Fruit fly (Drosophila melanogaster) whole organism, embryonic: ENCODE results near the gene Cyp313b1.

Source experiments
- Aef1 ChIP-seq: fragments of 200-800 bp; sonication (Bioruptor generic); IDR thresholded peaks from 3 replicates; pipeline ENCODE4 v1.3.6; 2022; ENCODE audit warnings: missing biosample characterization, missing genetic modification characterization
- Asciz ChIP-seq: fragments of 200-800 bp; sonication (Bioruptor generic); optimal IDR thresholded peaks from 2 replicates; lab custom pipeline; 2017; ENCODE audit warnings: missing biosample characterization, mild to moderate bottlenecking, missing genetic modification characterization, missing genetic modification reagents
- Awh ChIP-seq: fragments of 200-800 bp; sonication (Bioruptor generic); IDR thresholded peaks from 2 replicates; pipeline ENCODE4, ENCODE4 v1.3.6; 2022; ENCODE audit warnings: missing biosample characterization, missing genetic modification characterization
- Blimp-1 ChIP-seq: fragments of 200-800 bp; sonication (Bioruptor generic); optimal IDR thresholded peaks from 3 replicates; lab custom pipeline; 2018; ENCODE audit warnings: missing biosample characterization, missing genetic modification characterization, mild to moderate bottlenecking, moderate library complexity, missing genetic modification reagents
- C15 ChIP-seq: fragments of 200-800 bp; sonication (Bioruptor generic); IDR thresholded peaks from 3 replicates; pipeline ENCODE4 v1.3.6; 2022; ENCODE audit warnings: missing biosample characterization, missing genetic modification characterization
- CG10209 ChIP-seq: fragments of 200-800 bp; sonication (Bioruptor generic); optimal IDR thresholded peaks from 3 replicates; lab custom pipeline; 2017; ENCODE audit warnings: missing biosample characterization, mild to moderate bottlenecking, missing genetic modification characterization, missing genetic modification reagents
- CG10462 ChIP-seq: fragments of 200-800 bp; sonication (Bioruptor generic); optimal IDR thresholded peaks from 2 replicates; lab custom pipeline; 2016; ENCODE audit warnings: missing biosample characterization, missing genetic modification characterization
- CG10654 ChIP-seq: fragments of 200-800 bp; sonication (Bioruptor generic); optimal IDR thresholded peaks from 2 replicates; lab custom pipeline; 2016; ENCODE audit warnings: missing biosample characterization, missing genetic modification characterization
- CG13894 ChIP-seq: fragments of 200-800 bp; sonication (Bioruptor generic); optimal IDR thresholded peaks from 3 replicates; lab custom pipeline; 2018; ENCODE audit warnings: missing biosample characterization, mild to moderate bottlenecking, missing genetic modification characterization, moderate library complexity
- CG14710 ChIP-seq: fragments of 200-800 bp; sonication (Bioruptor generic); optimal IDR thresholded peaks from 3 replicates; lab custom pipeline; 2019; ENCODE audit warnings: missing biosample characterization, mild to moderate bottlenecking, missing genetic modification characterization, moderate library complexity
- CG15011 ChIP-seq: fragments of 200-800 bp; sonication (Bioruptor generic); optimal IDR thresholded peaks from 3 replicates; lab custom pipeline; 2018; ENCODE audit warnings: missing biosample characterization, mild to moderate bottlenecking, missing genetic modification characterization
- CG1529 ChIP-seq: fragments of 200-800 bp; sonication (Bioruptor generic); optimal IDR thresholded peaks from 3 replicates; lab custom pipeline; 2018; ENCODE audit warnings: missing biosample characterization, missing genetic modification characterization
- CG15514 ChIP-seq: fragments of 200-800 bp; sonication (Bioruptor generic); optimal IDR thresholded peaks from 3 replicates; lab custom pipeline; 2017; ENCODE audit warnings: missing biosample characterization, missing genetic modification characterization, mild to moderate bottlenecking, moderate library complexity, missing genetic modification reagents
- CG16813 ChIP-seq: fragments of 200-800 bp; sonication (Bioruptor generic); IDR thresholded peaks from 3 replicates; pipeline ENCODE4 v1.3.6; 2022; ENCODE audit warnings: missing biosample characterization, missing genetic modification characterization; ENCODE audit not compliant: partially characterized antibody
- CG2712 ChIP-seq: fragments of 200-800 bp; optimal IDR thresholded peaks from 3 replicates; lab custom pipeline; 2019; ENCODE audit warnings: missing biosample characterization, mild to moderate bottlenecking, missing genetic modification characterization, moderate library complexity
- CG5180 ChIP-seq: fragments of 200-800 bp; sonication (Bioruptor generic); optimal IDR thresholded peaks from 3 replicates; lab custom pipeline; 2017; ENCODE audit warnings: missing biosample characterization, missing genetic modification characterization, mild to moderate bottlenecking, moderate library complexity, missing genetic modification reagents
- CG7556 ChIP-seq: fragments of 200-800 bp; sonication (Bioruptor generic); optimal IDR thresholded peaks from 2 replicates; lab custom pipeline; 2017; ENCODE audit warnings: missing biosample characterization, mild to moderate bottlenecking, missing genetic modification characterization
- CG7839 ChIP-seq: fragments of 200-800 bp; sonication (Bioruptor generic); optimal IDR thresholded peaks from 3 replicates; lab custom pipeline; 2018; ENCODE audit warnings: missing biosample characterization, mild to moderate bottlenecking, missing genetic modification characterization, moderate library complexity
- CG9727 ChIP-seq: fragments of 200-800 bp; sonication (Bioruptor generic); optimal IDR thresholded peaks from 3 replicates; lab custom pipeline; 2017; ENCODE audit warnings: missing biosample characterization, mild to moderate bottlenecking, missing genetic modification characterization
- CG9797 ChIP-seq: fragments of 200-800 bp; sonication (Bioruptor generic); optimal IDR thresholded peaks from 3 replicates; lab custom pipeline; 2018; ENCODE audit warnings: missing biosample characterization, mild to moderate bottlenecking, missing genetic modification characterization
- D ChIP-seq, 2 experiments: fragments of 200-800 bp in 1 of 2; fragments of >200 bp in 1 of 2; sonication (Bioruptor generic) in 1 of 2; optimal IDR thresholded peaks; 2 replicates in 1 of 2; 3 replicates in 1 of 2; lab custom pipeline; 2017; ENCODE audit warnings: mild to moderate bottlenecking in 1 of 2, missing biosample characterization in 1 of 2, missing genetic modification characterization in 1 of 2, missing genetic modification reagents in 1 of 2
- Dp ChIP-seq: fragments of 200-800 bp; sonication (Bioruptor generic); optimal IDR thresholded peaks from 2 replicates; lab custom pipeline; 2018; ENCODE audit warnings: missing biosample characterization, mild to moderate bottlenecking, missing genetic modification characterization, moderate library complexity
- Eip74EF ChIP-seq, 2 experiments: fragments of 200-800 bp in 1 of 2; fragments of >200 bp in 1 of 2; sonication (Bioruptor generic) in 1 of 2; optimal IDR thresholded peaks; 2 replicates each; lab custom pipeline; 2017 to 2019; ENCODE audit warnings: missing biosample characterization in 2 of 2, missing genetic modification characterization in 2 of 2, mild to moderate bottlenecking in 1 of 2, moderate library complexity in 1 of 2
- Ets65A ChIP-seq: fragments of 200-800 bp; sonication (Bioruptor generic); peaks from one replicate; lab custom pipeline; 2016; ENCODE audit warnings: missing biosample characterization, missing genetic modification characterization
- Fer3 ChIP-seq: fragments of 200-800 bp; sonication (Bioruptor generic); optimal IDR thresholded peaks from 2 replicates; lab custom pipeline; 2018; ENCODE audit warnings: missing biosample characterization, mild to moderate bottlenecking, missing genetic modification characterization, moderate library complexity
- HLH3B ChIP-seq: fragments of 200-800 bp; sonication (Bioruptor generic); IDR thresholded peaks from 2 replicates; pipeline ENCODE4 v1.3.6; 2022; ENCODE audit warnings: missing biosample characterization, missing genetic modification characterization
- Hr39 ChIP-seq: fragments of >200 bp; optimal IDR thresholded peaks from 2 replicates; lab custom pipeline; 2017
- Scr ChIP-seq: fragments of 200-800 bp; sonication (Bioruptor generic); IDR thresholded peaks from 2 replicates; pipeline ENCODE4 v1.3.6; 2022; ENCODE audit warnings: missing biosample characterization, missing genetic modification characterization; ENCODE audit not compliant: partially characterized antibody
- Sox102F ChIP-seq: fragments of 200-800 bp; sonication (Bioruptor generic); optimal IDR thresholded peaks from 2 replicates; lab custom pipeline; 2018; ENCODE audit warnings: missing biosample characterization, mild to moderate bottlenecking, missing genetic modification characterization, moderate library complexity
- abd-A ChIP-seq: fragments of 200-800 bp; sonication (Bioruptor generic); optimal IDR thresholded peaks from 3 replicates; lab custom pipeline; 2019; ENCODE audit warnings: missing biosample characterization, mild to moderate bottlenecking, missing genetic modification characterization, moderate library complexity
- ac ChIP-seq: fragments of 200-800 bp; sonication (Bioruptor generic); optimal IDR thresholded peaks from 3 replicates; lab custom pipeline; 2017; ENCODE audit warnings: missing biosample characterization, mild to moderate bottlenecking, missing genetic modification characterization
- ara ChIP-seq: fragments of 200-800 bp; sonication (Bioruptor generic); IDR thresholded peaks from 2 replicates; pipeline ENCODE4 v1.3.6; 2022; ENCODE audit warnings: missing biosample characterization, missing genetic modification characterization
- ase ChIP-seq: fragments of 200-800 bp; sonication (Bioruptor generic); IDR thresholded peaks from 3 replicates; pipeline ENCODE4 v1.3.6; 2022; ENCODE audit warnings: missing biosample characterization, missing genetic modification characterization
- az2 ChIP-seq: fragments of 200-800 bp; sonication (Bioruptor generic); optimal IDR thresholded peaks from 3 replicates; lab custom pipeline; 2016; ENCODE audit warnings: missing biosample characterization, missing genetic modification characterization
- ftz-f1 ChIP-seq: fragments of 200-800 bp; sonication (Bioruptor generic); optimal IDR thresholded peaks from 2 replicates; lab custom pipeline; 2016; ENCODE audit warnings: missing biosample characterization, missing genetic modification characterization
- ind ChIP-seq: fragments of 200-800 bp; sonication (Bioruptor generic); optimal IDR thresholded peaks from 3 replicates; lab custom pipeline; 2016; ENCODE audit warnings: missing biosample characterization, missing genetic modification characterization
- mirr ChIP-seq: fragments of 200-800 bp; sonication (Bioruptor generic); optimal IDR thresholded peaks from 3 replicates; lab custom pipeline; 2018; ENCODE audit warnings: missing biosample characterization, mild to moderate bottlenecking, missing genetic modification characterization
- run ChIP-seq: fragments of 200-800 bp; sonication (Bioruptor generic); optimal IDR thresholded peaks from 3 replicates; lab custom pipeline; 2018; ENCODE audit warnings: missing biosample characterization, mild to moderate bottlenecking, missing genetic modification characterization
- scrt ChIP-seq: fragments of 200-800 bp; sonication (Bioruptor generic); optimal IDR thresholded peaks from 2 replicates; lab custom pipeline; 2018; ENCODE audit warnings: missing biosample characterization, mild to moderate bottlenecking, missing genetic modification characterization, moderate library complexity
- seq ChIP-seq: fragments of 200-800 bp; sonication (Bioruptor generic); IDR thresholded peaks from 2 replicates; pipeline ENCODE4 v1.3.6; 2022; ENCODE audit warnings: missing biosample characterization, missing genetic modification characterization
- slbo ChIP-seq: fragments of 200-800 bp; sonication (Bioruptor generic); IDR thresholded peaks from 2 replicates; pipeline ENCODE4 v1.3.6; 2022; ENCODE audit warnings: missing biosample characterization, missing genetic modification characterization
- sug ChIP-seq: fragments of 200-800 bp; optimal IDR thresholded peaks from 2 replicates; lab custom pipeline; 2019; ENCODE audit warnings: missing biosample characterization, mild to moderate bottlenecking, missing genetic modification characterization, moderate library complexity
- tap ChIP-seq: fragments of 200-800 bp; optimal IDR thresholded peaks from 3 replicates; lab custom pipeline; 2019; ENCODE audit warnings: missing biosample characterization, mild to moderate bottlenecking, missing genetic modification characterization, moderate library complexity
- tio ChIP-seq: fragments of 200-800 bp; sonication (Bioruptor generic); optimal IDR thresholded peaks from 2 replicates; lab custom pipeline; 2017; ENCODE audit warnings: missing biosample characterization, missing genetic modification characterization, inconsistent platforms
- ttk ChIP-seq: fragments of 200-800 bp; sonication (Bioruptor generic); IDR thresholded peaks from 2 replicates; pipeline ENCODE4 v2.1.2; 2022; ENCODE audit warnings: missing biosample characterization, missing genetic modification characterization
- unpg ChIP-seq: fragments of 200-800 bp; sonication (Bioruptor generic); optimal IDR thresholded peaks from 3 replicates; lab custom pipeline; 2018; ENCODE audit warnings: missing biosample characterization, mild to moderate bottlenecking, missing genetic modification characterization, moderate library complexity
- zfh1 ChIP-seq: fragments of 200-800 bp; sonication (Bioruptor generic); IDR thresholded peaks from 3 replicates; pipeline ENCODE4 v1.3.6; 2022; ENCODE audit warnings: missing biosample characterization, missing genetic modification characterization

Gene Cyp313b1

dm6 chr3R:8638629-8639028 is 6.8 kb downstream of the Cyp313b1 start:
- no peak for TF ChIP-seq CG10462
- TF ChIP-seq scrt (GFP tag; lab: Kevin White, UChicago) = peak; percentile 58

- TF ChIP-seq CG2712 = no peak
- TF ChIP-seq Aef1 (GFP tag; lab: Robert Waterston, UW) = no peak
- TF ChIP-seq CG5180 = no peak
- no peak for TF ChIP-seq CG16813 (GFP tag; lab: Robert Waterston, UW)
- TF ChIP-seq zfh1 (GFP tag; lab: Robert Waterston, UW) = no peak
- TF ChIP-seq ttk (GFP tag; lab: Robert Waterston, UW) = no peak
- TF ChIP-seq C15 = no peak
- no peak for TF ChIP-seq CG9727 (GFP tag; lab: Kevin White, UChicago)
- no peak for TF ChIP-seq Fer3 (tag; lab: Kevin White, UChicago)
- no peak for TF ChIP-seq CG1529
- no peak for TF ChIP-seq Dp
- no peak for TF ChIP-seq ase (GFP tag; lab: Robert Waterston, UW)
- TF ChIP-seq Scr = no peak
- no peak for TF ChIP-seq tio
- TF ChIP-seq CG15514 (GFP tag; lab: Kevin White, UChicago) = no peak
- no peak for TF ChIP-seq CG7556
- no peak for TF ChIP-seq tap (tag; lab: Kevin White, UChicago)
- TF ChIP-seq unpg (GFP tag; lab: Kevin White, UChicago) = no peak
- no peak for TF ChIP-seq CG13894 (tag; lab: Kevin White, UChicago)
Measured at dm6 chr3R:8635778-8636177, 9.7 kb downstream of the Cyp313b1 start, which contains the start of gene Or85e. TSS of gene Or85e (minus strand) at chr3R:8635878.

- TF ChIP-seq D (optimal IDR thresholded peaks at IDR 0.05; lab: Kevin White, UChicago) = no peak
- TF ChIP-seq D (GFP tag; optimal IDR thresholded peaks at IDR 0.05; lab: Kevin White, UChicago) = no peak
- peak; percentile 67 for TF ChIP-seq Hr39 (lab: Kevin White, UChicago)
- no peak for TF ChIP-seq az2 (GFP tag; lab: Kevin White, UChicago)
- TF ChIP-seq Asciz = no peak
Measured at dm6 chr3R:8620737-8621136, 24.7 kb downstream of the Cyp313b1 start.

dm6 chr3R:8619089-8619488 is 26.4 kb downstream of the Cyp313b1 start:
- TF ChIP-seq Eip74EF (GFP tag; optimal IDR thresholded peaks at IDR 0.05; lab: Kevin White, UChicago) (no peak), CG14710 (tag; lab: Kevin White, UChicago) (no peak), CG10654 (GFP tag; lab: Kevin White, UChicago) (no peak), CG10209 (GFP tag; lab: Kevin White, UChicago) (no peak), ftz-f1 (no peak), HLH3B (GFP tag; lab: Robert Waterston, UW) (no peak), abd-A (no peak), Awh (no peak), run (tag; lab: Kevin White, UChicago) (no peak), CG15011 (GFP tag; lab: Kevin White, UChicago) (no peak), ind (GFP tag; lab: Kevin White, UChicago) (no peak), CG7556 (no peak), Sox102F (peak; percentile 14), ara (GFP tag; lab: Robert Waterston, UW) (no peak), zfh1 (GFP tag; lab: Robert Waterston, UW) (0 out of 3 replicates have a peak, but pooled peaks have one; percentile 40), CG7839 (tag; lab: Kevin White, UChicago) (peak; percentile 31), CG9797 (GFP tag; lab: Kevin White, UChicago) (no peak), ac (GFP tag; lab: Kevin White, UChicago) (no peak), Blimp-1 (no peak), slbo (GFP tag; lab: Robert Waterston, UW) (peak; percentile 5; the same call in 1 of the 2 replicates), mirr (GFP tag; lab: Kevin White, UChicago) (no peak), Ets65A (GFP tag; lab: Kevin White, UChicago) (no peak), seq (GFP tag; lab: Robert Waterston, UW) (no peak), sug (no peak)
